Fruit fly (Drosophila melanogaster) whole organism, embryonic: ENCODE data around the gene Hsdl2.

Experiments used
- Abd-B ChIP-seq: fragments of 200-800 bp; sonication (Bioruptor generic); optimal IDR thresholded peaks from 2 replicates; lab custom pipeline; 2018; ENCODE audit warnings: missing biosample characterization, mild to moderate bottlenecking, missing genetic modification characterization, moderate library complexity
- Aef1 ChIP-seq: fragments of 200-800 bp; sonication (Bioruptor generic); IDR thresholded peaks from 3 replicates; pipeline ENCODE4 v1.3.6; 2022; ENCODE audit warnings: missing biosample characterization, missing genetic modification characterization
- CG10565 ChIP-seq: fragments of 200-800 bp; sonication (Bioruptor generic); optimal IDR thresholded peaks from 3 replicates; lab custom pipeline; 2016; ENCODE audit warnings: missing biosample characterization, mild to moderate bottlenecking, missing genetic modification characterization
- CG11085 ChIP-seq: fragments of 200-800 bp; sonication (Bioruptor generic); IDR thresholded peaks from 2 replicates; pipeline ENCODE4 v1.3.6; 2022; ENCODE audit warnings: missing biosample characterization, missing genetic modification characterization
- CG11398 ChIP-seq: fragments of 200-800 bp; sonication (Bioruptor generic); optimal IDR thresholded peaks from 2 replicates; lab custom pipeline; 2016; ENCODE audit warnings: missing biosample characterization, missing genetic modification characterization
- CG11504 ChIP-seq: fragments of 200-800 bp; sonication (Bioruptor generic); optimal IDR thresholded peaks from 3 replicates; lab custom pipeline; 2019; ENCODE audit warnings: missing biosample characterization, mild to moderate bottlenecking, missing genetic modification characterization, moderate library complexity
- CG12071 ChIP-seq: fragments of 200-800 bp; sonication (Bioruptor generic); optimal IDR thresholded peaks from 3 replicates; lab custom pipeline; 2018; ENCODE audit warnings: missing biosample characterization, mild to moderate bottlenecking, missing genetic modification characterization
- CG12659 ChIP-seq: fragments of 200-800 bp; sonication (Bioruptor generic); optimal IDR thresholded peaks from 3 replicates; lab custom pipeline; 2017; ENCODE audit warnings: mild to moderate bottlenecking, missing biosample characterization, missing genetic modification reagents, missing genetic modification characterization
- CG13123 ChIP-seq: fragments of 200-800 bp; sonication (Bioruptor generic); optimal IDR thresholded peaks from 2 replicates; lab custom pipeline; 2016; ENCODE audit warnings: missing biosample characterization, missing genetic modification characterization
- CG16863 ChIP-seq: fragments of 200-800 bp; sonication (Bioruptor generic); optimal IDR thresholded peaks from 3 replicates; lab custom pipeline; 2016; ENCODE audit warnings: missing biosample characterization, missing genetic modification characterization
- CG2889 ChIP-seq: fragments of 200-800 bp; sonication (Bioruptor generic); IDR thresholded peaks from 3 replicates; pipeline ENCODE4 v1.3.6; 2022; ENCODE audit warnings: missing biosample characterization, missing genetic modification characterization
- CG34224 ChIP-seq: fragments of 200-800 bp; sonication (Bioruptor generic); IDR thresholded peaks from 3 replicates; pipeline ENCODE4 v1.3.6; 2022; ENCODE audit warnings: missing biosample characterization, missing genetic modification characterization; ENCODE audit not compliant: partially characterized antibody
- CG3726 ChIP-seq: fragments of 200-800 bp; sonication (Bioruptor generic); IDR thresholded peaks from 3 replicates; pipeline ENCODE4, ENCODE4 v1.3.6; 2022; ENCODE audit warnings: missing biosample characterization, missing genetic modification characterization
- CG4707 ChIP-seq: fragments of 200-800 bp; sonication (Bioruptor generic); optimal IDR thresholded peaks from 2 replicates; lab custom pipeline; 2018; ENCODE audit warnings: missing biosample characterization, mild to moderate bottlenecking, missing genetic modification characterization, moderate library complexity
- CG4854 ChIP-seq: fragments of 200-800 bp; sonication (Bioruptor generic); optimal IDR thresholded peaks from 2 replicates; lab custom pipeline; 2016; ENCODE audit warnings: missing biosample characterization, missing genetic modification characterization, inconsistent platforms
- CG5953 ChIP-seq: fragments of 200-800 bp; sonication (Bioruptor generic); IDR thresholded peaks from 2 replicates; pipeline ENCODE4 v1.3.6; 2022; ENCODE audit warnings: missing biosample characterization, missing genetic modification characterization
- CG7556 ChIP-seq: fragments of 200-800 bp; sonication (Bioruptor generic); optimal IDR thresholded peaks from 2 replicates; lab custom pipeline; 2017; ENCODE audit warnings: missing biosample characterization, mild to moderate bottlenecking, missing genetic modification characterization
- CG7839 ChIP-seq: fragments of 200-800 bp; sonication (Bioruptor generic); optimal IDR thresholded peaks from 3 replicates; lab custom pipeline; 2018; ENCODE audit warnings: missing biosample characterization, mild to moderate bottlenecking, missing genetic modification characterization, moderate library complexity
- Deaf1 ChIP-seq: fragments of 200-800 bp; optimal IDR thresholded peaks from 3 replicates; lab custom pipeline; 2019; ENCODE audit warnings: missing biosample characterization, mild to moderate bottlenecking, missing genetic modification characterization, moderate library complexity
- Dp ChIP-seq: fragments of 200-800 bp; sonication (Bioruptor generic); optimal IDR thresholded peaks from 2 replicates; lab custom pipeline; 2018; ENCODE audit warnings: missing biosample characterization, mild to moderate bottlenecking, missing genetic modification characterization, moderate library complexity
- Dref ChIP-seq: fragments of 200-800 bp; sonication (Bioruptor generic); IDR thresholded peaks from 2 replicates; pipeline ENCODE4 v1.3.6; 2022; ENCODE audit warnings: missing biosample characterization, missing genetic modification characterization
- Drgx ChIP-seq: fragments of 200-800 bp; sonication (Bioruptor generic); IDR thresholded peaks from 2 replicates; pipeline ENCODE4 v1.3.6; 2022; ENCODE audit warnings: missing biosample characterization, missing genetic modification characterization
- Eip74EF ChIP-seq, 2 experiments: fragments of 200-800 bp in 1 of 2; fragments of >200 bp in 1 of 2; sonication (Bioruptor generic) in 1 of 2; optimal IDR thresholded peaks; 2 replicates each; lab custom pipeline; 2017 to 2019; ENCODE audit warnings: missing biosample characterization in 2 of 2, missing genetic modification characterization in 2 of 2, mild to moderate bottlenecking in 1 of 2, moderate library complexity in 1 of 2
- Gug ChIP-seq: fragments of 200-800 bp; sonication (Bioruptor generic); IDR thresholded peaks from 4 replicates; pipeline ENCODE4 v1.3.6; 2022; ENCODE audit warnings: missing biosample characterization, missing genetic modification characterization
- Hr39 ChIP-seq: fragments of >200 bp; optimal IDR thresholded peaks from 2 replicates; lab custom pipeline; 2017
- Hr78 ChIP-seq, 2 experiments: fragments of 200-800 bp in 1 of 2; fragments of >200 bp in 1 of 2; sonication (Bioruptor generic) in 1 of 2; optimal IDR thresholded peaks; 2 replicates each; lab custom pipeline; 2017 to 2019; ENCODE audit warnings: missing biosample characterization in 2 of 2, missing genetic modification characterization in 2 of 2, mild to moderate bottlenecking in 1 of 2, moderate library complexity in 1 of 2
- Optix ChIP-seq: fragments of 200-800 bp; sonication (Bioruptor generic); IDR thresholded peaks from 3 replicates; pipeline ENCODE4 v1.3.6; 2022; ENCODE audit warnings: missing biosample characterization, missing genetic modification characterization
- Sox100B ChIP-seq: fragments of 200-800 bp; sonication (Bioruptor generic); optimal IDR thresholded peaks from 3 replicates; lab custom pipeline; 2018; ENCODE audit warnings: missing biosample characterization, mild to moderate bottlenecking, missing genetic modification characterization
- Taf1 ChIP-seq: fragments of 200-800 bp; sonication (Bioruptor generic); IDR thresholded peaks from 2 replicates; pipeline ENCODE4 v1.3.6; 2022; ENCODE audit warnings: missing biosample characterization, missing genetic modification characterization
- Trl ChIP-seq, 3 experiments: fragments of >200 bp in 2 of 3; fragments of 200-800 bp in 1 of 3; sonication (Bioruptor generic) in 1 of 3; optimal IDR thresholded peaks; 2 replicates in 1 of 3; 3 replicates in 2 of 3; lab custom pipeline; 2016 to 2017; ENCODE audit warnings: missing biosample characterization in 1 of 3, missing genetic modification characterization in 1 of 3
- Xbp1 ChIP-seq: fragments of 200-800 bp; sonication (Bioruptor generic); optimal IDR thresholded peaks from 3 replicates; lab custom pipeline; 2016; ENCODE audit warnings: missing biosample characterization, mild to moderate bottlenecking, missing genetic modification characterization
- Xrp1 ChIP-seq: fragments of 200-800 bp; sonication (Bioruptor generic); IDR thresholded peaks from 2 replicates; pipeline ENCODE4 v1.3.6; 2022; ENCODE audit warnings: missing biosample characterization, missing genetic modification characterization
- bbx ChIP-seq: fragments of 200-800 bp; sonication (Bioruptor generic); IDR thresholded peaks from 2 replicates; pipeline ENCODE4 v1.3.6; 2022; ENCODE audit warnings: missing biosample characterization, missing genetic modification characterization; ENCODE audit not compliant: partially characterized antibody
- bsh ChIP-seq, 2 experiments: fragments of 200-800 bp; sonication (Bioruptor generic); optimal IDR thresholded peaks; 2 replicates each; lab custom pipeline; 2017 to 2018; ENCODE audit warnings: mild to moderate bottlenecking in 2 of 2, missing biosample characterization in 2 of 2, missing genetic modification characterization in 2 of 2, moderate library complexity in 1 of 2
- cg ChIP-seq: fragments of 200-800 bp; sonication (Bioruptor generic); optimal IDR thresholded peaks from 3 replicates; lab custom pipeline; 2019; ENCODE audit warnings: missing biosample characterization, mild to moderate bottlenecking, missing genetic modification characterization, moderate library complexity
- ewg ChIP-seq: fragments of 200-800 bp; sonication (Bioruptor generic); optimal IDR thresholded peaks from 3 replicates; lab custom pipeline; 2017; ENCODE audit warnings: mild to moderate bottlenecking, missing biosample characterization, missing genetic modification reagents, missing genetic modification characterization
- gcm ChIP-seq: fragments of 200-800 bp; sonication (Bioruptor generic); optimal IDR thresholded peaks from 2 replicates; lab custom pipeline; 2019; ENCODE audit warnings: missing biosample characterization, mild to moderate bottlenecking, missing genetic modification characterization, moderate library complexity
- her ChIP-seq: fragments of 200-800 bp; sonication (Bioruptor generic); optimal IDR thresholded peaks from 2 replicates; lab custom pipeline; 2016; ENCODE audit warnings: missing biosample characterization, missing genetic modification characterization
- ken ChIP-seq: fragments of 200-800 bp; sonication (Bioruptor generic); IDR thresholded peaks from 3 replicates; pipeline ENCODE4 v1.3.6; 2022; ENCODE audit warnings: missing biosample characterization, missing genetic modification characterization
- klu ChIP-seq: fragments of 200-800 bp; sonication (Bioruptor generic); IDR thresholded peaks from 2 replicates; pipeline ENCODE4 v1.3.6; 2022; ENCODE audit warnings: missing biosample characterization, missing genetic modification characterization
- knrl ChIP-seq: fragments of 200-800 bp; sonication (Bioruptor generic); IDR thresholded peaks from 3 replicates; pipeline ENCODE4 v1.3.6; 2022; ENCODE audit warnings: missing biosample characterization, missing genetic modification characterization; ENCODE audit not compliant: partially characterized antibody
- lab ChIP-seq: fragments of 200-800 bp; sonication (Bioruptor generic); optimal IDR thresholded peaks from 3 replicates; lab custom pipeline; 2017; ENCODE audit warnings: missing biosample characterization, missing genetic modification characterization, mild to moderate bottlenecking, moderate library complexity, missing genetic modification reagents
- mld ChIP-seq: fragments of 200-800 bp; sonication (Bioruptor generic); IDR thresholded peaks from 3 replicates; pipeline ENCODE4 v1.3.6; 2022; ENCODE audit warnings: missing biosample characterization, missing genetic modification characterization; ENCODE audit not compliant: partially characterized antibody
- nerfin-2 ChIP-seq: fragments of 200-800 bp; sonication (Bioruptor generic); IDR thresholded peaks from 2 replicates; pipeline ENCODE4 v1.3.6; 2022; ENCODE audit warnings: missing biosample characterization, missing genetic modification characterization; ENCODE audit not compliant: partially characterized antibody
- odd ChIP-seq: fragments of 200-800 bp; sonication (Bioruptor generic); optimal IDR thresholded peaks from 2 replicates; lab custom pipeline; 2017; ENCODE audit warnings: missing biosample characterization, mild to moderate bottlenecking, missing genetic modification characterization
- pros ChIP-seq: fragments of 200-800 bp; sonication (Bioruptor generic); optimal IDR thresholded peaks from 3 replicates; lab custom pipeline; 2019; ENCODE audit warnings: missing biosample characterization, mild to moderate bottlenecking, missing genetic modification characterization, moderate library complexity
- tin ChIP-seq: fragments of 200-800 bp; sonication (Bioruptor generic); optimal IDR thresholded peaks from 3 replicates; lab custom pipeline; 2016; ENCODE audit warnings: missing biosample characterization, missing genetic modification characterization
- tna ChIP-seq: fragments of 200-800 bp; sonication (Bioruptor generic); IDR thresholded peaks from 2 replicates; pipeline ENCODE4 v1.3.6; 2022; ENCODE audit warnings: missing biosample characterization, missing genetic modification characterization; ENCODE audit not compliant: partially characterized antibody
- vnd ChIP-seq: fragments of 200-800 bp; sonication (Bioruptor generic); IDR thresholded peaks from 3 replicates; pipeline ENCODE4 v1.3.6; 2022; ENCODE audit warnings: missing biosample characterization, missing genetic modification characterization; ENCODE audit not compliant: partially characterized antibody

Hsdl2 gene

dm6 chr3R:27677174-27677726, at the start of gene Hsdl2 (continued):
- TF ChIP-seq Abd-B (GFP tag; lab: Kevin White, UChicago) (no peak), CG34224 (peak; percentile 72), pros (GFP tag; lab: Kevin White, UChicago) (no peak), CG11504 (no peak), Dref (GFP tag; lab: Robert Waterston, UW) (peak; percentile 78), CG7839 (tag; lab: Kevin White, UChicago) (no peak), Hr39 (no peak), bbx (GFP tag; lab: Robert Waterston, UW) (peak; percentile 52), knrl (peak; percentile 67), bsh (GFP tag; optimal IDR thresholded peaks at IDR 0.05; lab: Kevin White, UChicago) (no peak), CG5953 (GFP tag; lab: Robert Waterston, UW) (no peak), mld (GFP tag; lab: Robert Waterston, UW) (no peak), vnd (peak; percentile 51; the same call in 2 of the 3 replicates), Drgx (peak; percentile 61), CG11398 (no peak), lab (GFP tag; lab: Kevin White, UChicago) (no peak), nerfin-2 (GFP tag; lab: Robert Waterston, UW) (peak; percentile 57), CG3726 (no peak), CG11085 (GFP tag; lab: Robert Waterston, UW) (0 out of 2 replicates have a peak, but pooled peaks have one; percentile 60), Hr78 (GFP tag; optimal IDR thresholded peaks at IDR 0.05; lab: Kevin White, UChicago) (no peak), Sox100B (GFP tag; lab: Kevin White, UChicago) (no peak), Deaf1 (no peak), ewg (GFP tag; lab: Kevin White, UChicago) (no peak), CG2889 (GFP tag; lab: Robert Waterston, UW) (no peak), Xrp1 (GFP tag; lab: Robert Waterston, UW) (no peak), CG12659 (GFP tag; lab: Kevin White, UChicago) (peak; percentile 67), CG12071 (GFP tag; lab: Kevin White, UChicago) (no peak), odd (no peak), Trl (optimal IDR thresholded peaks at IDR 0.05; lab: Kevin White, UChicago) (peak in 1 of 2 experiments; percentile 8), Trl (GFP tag; optimal IDR thresholded peaks at IDR 0.05; lab: Kevin White, UChicago) (peak; percentile 3), Taf1 (GFP tag; lab: Robert Waterston, UW) (no peak), cg (peak; percentile 96), tna (GFP tag; lab: Robert Waterston, UW) (no peak), CG7556 (GFP tag; lab: Kevin White, UChicago) (peak; percentile 4), CG4854 (no peak), Optix (GFP tag; lab: Robert Waterston, UW) (no peak), CG10565 (GFP tag; lab: Kevin White, UChicago) (no peak), tin (GFP tag; lab: Kevin White, UChicago) (peak; percentile 52), Gug (GFP tag; lab: Robert Waterston, UW) (peak; percentile 38; the same call in 3 of the 4 replicates), klu (GFP tag; lab: Robert Waterston, UW) (no peak), Xbp1 (peak; percentile 60), gcm (GFP tag; lab: Kevin White, UChicago) (no peak), CG4707 (GFP tag; lab: Kevin White, UChicago) (no peak), her (GFP tag; lab: Kevin White, UChicago) (no peak), Aef1 (GFP tag; lab: Robert Waterston, UW) (peak; percentile 54), CG16863 (peak; percentile 6), ken (GFP tag; lab: Robert Waterston, UW) (no peak), Dp (GFP tag; lab: Kevin White, UChicago) (peak; percentile 92), Eip74EF (GFP tag; optimal IDR thresholded peaks at IDR 0.05; lab: Kevin White, UChicago) (no peak), CG13123 (GFP tag; lab: Kevin White, UChicago) (no peak)
